Worm (Caenorhabditis elegans) whole organism, late embryonic: ENCODE results near the gene srz-72.

Experiments used
- C08G9.2 ChIP-seq: sonication (generic microtip); optimal IDR thresholded peaks from 2 replicates; lab custom pipeline; 2016; ENCODE audit warnings: mild to moderate bottlenecking, missing genetic modification characterization, moderate library complexity, missing compliant biosample characterization
- F13H6.1 ChIP-seq: sonication (generic microtip); optimal IDR thresholded peaks from 2 replicates; lab custom pipeline; 2016; ENCODE audit warnings: missing genetic modification characterization, missing compliant biosample characterization
- K02D7.2 ChIP-seq: sonication (generic microtip); optimal IDR thresholded peaks from 2 replicates; lab custom pipeline; 2017; ENCODE audit warnings: mild to moderate bottlenecking, missing genetic modification characterization, missing compliant biosample characterization
- T23F11.4 ChIP-seq: fragments of 200-800 bp; sonication (Bioruptor generic); optimal IDR thresholded peaks from 2 replicates; lab custom pipeline; 2018; ENCODE audit warnings: mild to moderate bottlenecking, missing genetic modification characterization, missing compliant biosample characterization
- Y22D7AL.16 ChIP-seq: sonication (generic microtip); optimal IDR thresholded peaks from 2 replicates; lab custom pipeline; 2016; ENCODE audit warnings: missing genetic modification characterization, missing compliant biosample characterization
- ceh-19 ChIP-seq: fragments of 200-800 bp; sonication (Bioruptor generic); optimal IDR thresholded peaks from 2 replicates; lab custom pipeline; 2018; ENCODE audit warnings: mild to moderate bottlenecking, missing genetic modification characterization, missing compliant biosample characterization
- ceh-2 ChIP-seq: sonication (generic microtip); optimal IDR thresholded peaks from 2 replicates; lab custom pipeline; 2016; ENCODE audit warnings: missing genotype, missing genetic modification characterization, missing compliant biosample characterization
- ceh-22 ChIP-seq: sonication (generic microtip); optimal IDR thresholded peaks from 2 replicates; lab custom pipeline; 2017; ENCODE audit warnings: missing biosample characterization, missing genetic modification characterization
- ceh-30 ChIP-seq: fragments of 150-350 bp; optimal IDR thresholded peaks from 2 replicates; lab custom pipeline; 2014; ENCODE audit warnings: missing biosample characterization, missing genetic modification characterization
- ceh-31 ChIP-seq: sonication (generic microtip); optimal IDR thresholded peaks from 2 replicates; lab custom pipeline; 2016; ENCODE audit warnings: missing genetic modification characterization, missing compliant biosample characterization
- ceh-45 ChIP-seq: fragments of 200-800 bp; sonication (Bioruptor generic); IDR thresholded peaks from 2 replicates; pipeline ENCODE4 v1.3.6; 2022; ENCODE audit warnings: missing genetic modification reagents, missing genetic modification characterization, missing compliant biosample characterization
- ceh-48 ChIP-seq: sonication (generic microtip); optimal IDR thresholded peaks from 2 replicates; lab custom pipeline; 2016; ENCODE audit warnings: missing genetic modification characterization, inconsistent platforms, missing compliant biosample characterization
- dmd-4 ChIP-seq: sonication (generic microtip); optimal IDR thresholded peaks from 2 replicates; lab custom pipeline; 2016; ENCODE audit warnings: borderline replicate concordance, missing genetic modification characterization, missing compliant biosample characterization
- elt-4 ChIP-seq: sonication (generic microtip); optimal IDR thresholded peaks from 2 replicates; lab custom pipeline; 2016; ENCODE audit warnings: missing genetic modification characterization, missing compliant biosample characterization
- ets-4 ChIP-seq: sonication (generic microtip); optimal IDR thresholded peaks from 2 replicates; lab custom pipeline; 2016; ENCODE audit warnings: missing genetic modification characterization, missing compliant biosample characterization
- gmeb-2 ChIP-seq: sonication (generic microtip); optimal IDR thresholded peaks from 2 replicates; lab custom pipeline; 2016; ENCODE audit warnings: missing genetic modification characterization, inconsistent platforms, missing compliant biosample characterization
- hlh-8 ChIP-seq: sonication (generic microtip); optimal IDR thresholded peaks from 2 replicates; lab custom pipeline; 2016; ENCODE audit warnings: missing genotype, missing genetic modification characterization, missing compliant biosample characterization
- lin-11 ChIP-seq: fragments of 200-800 bp; sonication (Bioruptor generic); optimal IDR thresholded peaks from 2 replicates; lab custom pipeline; 2018; ENCODE audit warnings: mild to moderate bottlenecking, missing genetic modification characterization, missing compliant biosample characterization
- madf-2 ChIP-seq: sonication (generic microtip); optimal IDR thresholded peaks from 2 replicates; lab custom pipeline; 2017; ENCODE audit warnings: missing genetic modification characterization, missing compliant biosample characterization
- nhr-11 ChIP-seq: fragments of 150-350 bp; optimal IDR thresholded peaks from 2 replicates; lab custom pipeline; 2014; ENCODE audit warnings: missing biosample characterization, missing genetic modification characterization
- npax-4 ChIP-seq: sonication (generic microtip); optimal IDR thresholded peaks from 2 replicates; lab custom pipeline; 2016; ENCODE audit warnings: missing genetic modification characterization, missing compliant biosample characterization
- odd-2 ChIP-seq: sonication (generic microtip); optimal IDR thresholded peaks from 2 replicates; lab custom pipeline; 2017; ENCODE audit warnings: antibody characterized with exemption, mild to moderate bottlenecking, missing genetic modification characterization, missing compliant biosample characterization
- pat-9 ChIP-seq: fragments of 200-800 bp; sonication (Bioruptor generic); optimal IDR thresholded peaks from 2 replicates; lab custom pipeline; 2018; ENCODE audit warnings: mild to moderate bottlenecking, missing genetic modification characterization, moderate library complexity, missing compliant biosample characterization
- pax-1 ChIP-seq: fragments of 150-350 bp; optimal IDR thresholded peaks from 2 replicates; lab custom pipeline; 2014; ENCODE audit warnings: missing biosample characterization, missing genetic modification characterization
- pqm-1 ChIP-seq: sonication (generic microtip); optimal IDR thresholded peaks from 2 replicates; lab custom pipeline; 2016; ENCODE audit warnings: missing genetic modification characterization, missing compliant biosample characterization
- rnt-1 ChIP-seq: sonication (generic microtip); optimal IDR thresholded peaks from 2 replicates; lab custom pipeline; 2016; ENCODE audit warnings: missing genetic modification characterization, missing compliant biosample characterization
- sox-4 ChIP-seq: sonication (generic microtip); optimal IDR thresholded peaks from 2 replicates; lab custom pipeline; 2017; ENCODE audit warnings: mild to moderate bottlenecking, missing genetic modification characterization, inconsistent platforms, missing compliant biosample characterization
- syd-9 ChIP-seq: sonication (generic microtip); optimal IDR thresholded peaks from 2 replicates; lab custom pipeline; 2016; ENCODE audit warnings: mild to moderate bottlenecking, missing genetic modification characterization, moderate library complexity, missing compliant biosample characterization
- tbx-2 ChIP-seq: sonication (generic microtip); optimal IDR thresholded peaks from 2 replicates; lab custom pipeline; 2016; ENCODE audit warnings: missing genetic modification characterization, missing compliant biosample characterization
- tbx-7 ChIP-seq: sonication (generic microtip); optimal IDR thresholded peaks from 2 replicates; lab custom pipeline; 2016; ENCODE audit warnings: missing genotype, missing genetic modification characterization, missing compliant biosample characterization
- ttx-3 ChIP-seq: sonication (generic microtip); optimal IDR thresholded peaks from 2 replicates; lab custom pipeline; 2016; ENCODE audit warnings: missing genetic modification reagents, missing genetic modification characterization, missing compliant biosample characterization
- unc-3 ChIP-seq, 2 experiments: fragments of 200-800 bp in 1 of 2; sonication (Bioruptor generic) in 1 of 2; sonication (generic microtip) in 1 of 2; conservative IDR thresholded peaks in 1 of 2; optimal IDR thresholded peaks in 1 of 2; 2 replicates each; pipeline versions ENCODE4 v1.3.6 to Lab custom; 2016 to 2022; ENCODE audit warnings: missing compliant biosample characterization in 2 of 2, missing genetic modification characterization in 2 of 2, missing genetic modification reagents in 1 of 2
- unc-42 ChIP-seq: sonication (generic microtip); optimal IDR thresholded peaks from 2 replicates; lab custom pipeline; 2016; ENCODE audit warnings: missing genotype, missing genetic modification characterization, missing compliant biosample characterization
- unc-86 ChIP-seq: sonication (generic microtip); optimal IDR thresholded peaks from 2 replicates; lab custom pipeline; 2016; ENCODE audit warnings: missing genetic modification characterization, missing compliant biosample characterization
- zip-5 ChIP-seq: sonication (generic microtip); optimal IDR thresholded peaks from 2 replicates; lab custom pipeline; 2016; ENCODE audit warnings: missing genetic modification characterization, missing compliant biosample characterization
- ztf-16 ChIP-seq: sonication (generic microtip); optimal IDR thresholded peaks from 2 replicates; lab custom pipeline; 2017; ENCODE audit warnings: missing genetic modification characterization, missing compliant biosample characterization

Gene srz-72

ce11 chrIV:16277291-16277690 lies 21.7 kb upstream of the srz-72 start, which contains the start of gene F38C2.7:
Gene F38C2.7, minus strand, starts transcription at chrIV:16277391.
- TF ChIP-seq npax-4 (tag; lab: Kevin White, UChicago) (no peak), T23F11.4 (GFP tag; lab: Kevin White, UChicago) (no peak), unc-3 (GFP tag; conservative IDR thresholded peaks at IDR 0.05; lab: Robert Waterston, UW) (no peak), unc-3 (tag; optimal IDR thresholded peaks at IDR 0.05; lab: Kevin White, UChicago) (no peak), rnt-1 (tag; lab: Kevin White, UChicago) (no peak), ttx-3 (no peak), zip-5 (tag; lab: Kevin White, UChicago) (no peak), F13H6.1 (no peak), tbx-7 (tag; lab: Kevin White, UChicago) (no peak), ztf-16 (tag; lab: Kevin White, UChicago) (no peak), tbx-2 (tag; lab: Kevin White, UChicago) (no peak), ceh-19 (GFP tag; lab: Kevin White, UChicago) (no peak), pat-9 (tag; lab: Kevin White, UChicago) (no peak), ets-4 (tag; lab: Kevin White, UChicago) (no peak)
- TF ChIP-seq, all 69 proteins: peak for 0

ce11 chrIV:16277902-16278301 lies 21.0 kb upstream of the srz-72 start, which contains the start of gene ccch-2:
Gene ccch-2, plus strand, starts transcription at chrIV:16278202.
- TF ChIP-seq elt-4, result no peak
- no peak for TF ChIP-seq odd-2
- no peak for TF ChIP-seq ceh-30 (tag; lab: Kevin White, UChicago)
- no peak for TF ChIP-seq gmeb-2 (tag; lab: Kevin White, UChicago)
- no peak for TF ChIP-seq hlh-8
- TF ChIP-seq ceh-2, result no peak
- TF ChIP-seq ceh-19 (GFP tag; lab: Kevin White, UChicago), result no peak
- TF ChIP-seq lin-11 (tag; lab: Kevin White, UChicago), result no peak
- no peak for TF ChIP-seq Y22D7AL.16 (tag; lab: Kevin White, UChicago)
- no peak for TF ChIP-seq syd-9 (tag; lab: Kevin White, UChicago)
- no peak for TF ChIP-seq unc-42 (tag; lab: Kevin White, UChicago)
- TF ChIP-seq sox-4 (tag; lab: Kevin White, UChicago), result no peak
- TF ChIP-seq madf-2 (tag; lab: Kevin White, UChicago), result no peak
- no peak for TF ChIP-seq C08G9.2 (tag; lab: Kevin White, UChicago)
- no peak for TF ChIP-seq dmd-4 (tag; lab: Kevin White, UChicago)
- TF ChIP-seq npax-4 (tag; lab: Kevin White, UChicago), result no peak
- no peak for TF ChIP-seq pqm-1 (tag; lab: Kevin White, UChicago)
- TF ChIP-seq ceh-45 (GFP tag; lab: Robert Waterston, UW), result no peak
- TF ChIP-seq ceh-22 (tag; lab: Kevin White, UChicago), result no peak
- TF ChIP-seq tbx-2 (tag; lab: Kevin White, UChicago), result no peak

- TF ChIP-seq pax-1 (tag; lab: Kevin White, UChicago), result no peak
- no peak for TF ChIP-seq ceh-48 (tag; lab: Kevin White, UChicago)
- no peak for TF ChIP-seq ztf-16 (tag; lab: Kevin White, UChicago)
- no peak for TF ChIP-seq ets-4 (tag; lab: Kevin White, UChicago)
Observed at ce11 chrIV:16280614-16281013, 18.3 kb upstream of the srz-72 start, which contains the start of gene clec-191. Gene clec-191, minus strand, starts transcription at chrIV:16280714.

- TF ChIP-seq ceh-48 (tag; lab: Kevin White, UChicago) (no peak), K02D7.2 (no peak), ttx-3 (no peak), pax-1 (tag; lab: Kevin White, UChicago) (no peak), Y22D7AL.16 (tag; lab: Kevin White, UChicago) (no peak), unc-86 (tag; lab: Kevin White, UChicago) (no peak), nhr-11 (no peak), ceh-31 (tag; lab: Kevin White, UChicago) (no peak), zip-5 (tag; lab: Kevin White, UChicago) (no peak)
Observed at ce11 chrIV:16290745-16291144, 8.2 kb upstream of the srz-72 start, which contains the start of gene srz-75. Gene srz-75, minus strand, starts transcription at chrIV:16290845.
